Worm (Caenorhabditis elegans) whole organism, young adult: Measurements from ENCODE around the gene Y50D4C.6.

ENCODE experiments used
- B0035.1 ChIP-seq: sonication (generic microtip); optimal IDR thresholded peaks from 2 replicates; lab custom pipeline; 2016; ENCODE audit warnings: missing genetic modification characterization, mild to moderate bottlenecking, missing compliant biosample characterization, missing genotype, missing genetic modification reagents
- B0336.3 ChIP-seq: fragments of 200-800 bp; sonication (Bioruptor generic); IDR thresholded peaks from 2 replicates; pipeline ENCODE4 v1.3.6; 2022; ENCODE audit warnings: missing genetic modification characterization, missing compliant biosample characterization
- C17E4.6 ChIP-seq: fragments of 200-800 bp; sonication (Bioruptor generic); IDR thresholded peaks from 2 replicates; pipeline ENCODE4 v1.3.6; 2022; ENCODE audit warnings: missing genetic modification reagents, missing genetic modification characterization, missing compliant biosample characterization
- D2030.7 ChIP-seq: fragments of 200-800 bp; sonication (Bioruptor generic); IDR thresholded peaks from 2 replicates; pipeline ENCODE4 v1.3.6; 2022; ENCODE audit warnings: missing genetic modification reagents, missing genetic modification characterization, missing compliant biosample characterization
- F39B2.1 ChIP-seq: fragments of 200-800 bp; sonication (Bioruptor generic); IDR thresholded peaks from 2 replicates; pipeline ENCODE4 v1.3.6; 2022; ENCODE audit warnings: missing genetic modification reagents, missing genetic modification characterization, missing compliant biosample characterization
- F49E8.2 ChIP-seq: sonication (generic microtip); optimal IDR thresholded peaks from 3 replicates; lab custom pipeline; 2017; ENCODE audit warnings: missing genetic modification characterization, mild to moderate bottlenecking, missing compliant biosample characterization, antibody characterized with exemption, moderate library complexity; ENCODE audit not compliant: insufficient read depth
- F52B5.7 ChIP-seq: sonication (generic microtip); optimal IDR thresholded peaks from 2 replicates; lab custom pipeline; 2016; ENCODE audit warnings: mild to moderate bottlenecking, missing genetic modification characterization, missing compliant biosample characterization
- K12H6.12 ChIP-seq: fragments of 200-800 bp; sonication (Bioruptor generic); optimal IDR thresholded peaks from 2 replicates; lab custom pipeline; 2018; ENCODE audit warnings: mild to moderate bottlenecking, missing genetic modification characterization, missing compliant biosample characterization
- T26A5.8 ChIP-seq: sonication (generic microtip); optimal IDR thresholded peaks from 2 replicates; lab custom pipeline; 2016; ENCODE audit warnings: missing genetic modification characterization, missing compliant biosample characterization
- Y53F4B.3 ChIP-seq: fragments of 200-800 bp; sonication (Bioruptor generic); IDR thresholded peaks from 2 replicates; pipeline ENCODE4 v1.3.6; 2022; ENCODE audit warnings: missing genetic modification reagents, missing genetic modification characterization, missing compliant biosample characterization
- akir-1 ChIP-seq: fragments of 200-800 bp; sonication (Bioruptor generic); optimal IDR thresholded peaks from 2 replicates; lab custom pipeline; 2018; ENCODE audit warnings: mild to moderate bottlenecking, missing genetic modification characterization, moderate library complexity, missing compliant biosample characterization
- attf-6 ChIP-seq: fragments of 200-800 bp; sonication (Bioruptor generic); IDR thresholded peaks from 2 replicates; pipeline ENCODE4 v1.3.6; 2022; ENCODE audit warnings: missing genetic modification reagents, missing genetic modification characterization, missing compliant biosample characterization
- bed-2 ChIP-seq: fragments of 200-800 bp; sonication (Bioruptor generic); IDR thresholded peaks from 2 replicates; pipeline ENCODE4 v1.3.6; 2022; ENCODE audit warnings: missing genetic modification reagents, missing genetic modification characterization, missing compliant biosample characterization
- ccch-3 ChIP-seq: fragments of 200-800 bp; sonication (Bioruptor generic); optimal IDR thresholded peaks from 2 replicates; lab custom pipeline; 2018; ENCODE audit warnings: mild to moderate bottlenecking, missing genetic modification characterization, missing compliant biosample characterization
- cebp-2 ChIP-seq: fragments of 200-800 bp; sonication (Bioruptor generic); IDR thresholded peaks from 2 replicates; pipeline ENCODE4 v1.3.6; 2022; ENCODE audit warnings: missing genetic modification characterization, missing compliant biosample characterization
- ceh-100 ChIP-seq: fragments of 200-800 bp; sonication (Bioruptor generic); IDR thresholded peaks from 2 replicates; pipeline ENCODE4 v1.3.6; 2022; ENCODE audit warnings: missing genetic modification reagents, missing genetic modification characterization, missing compliant biosample characterization
- ceh-40 ChIP-seq: fragments of 200-800 bp; sonication (Bioruptor generic); IDR thresholded peaks from 2 replicates; pipeline ENCODE4 v1.3.6; 2022; ENCODE audit warnings: missing genetic modification characterization, missing compliant biosample characterization
- die-1 ChIP-seq: sonication (generic microtip); optimal IDR thresholded peaks from 2 replicates; lab custom pipeline; 2016; ENCODE audit warnings: missing genotype, mild to moderate bottlenecking, missing genetic modification characterization, missing compliant biosample characterization
- egrh-3 ChIP-seq: fragments of 200-800 bp; sonication (Bioruptor generic); IDR thresholded peaks from 2 replicates; pipeline ENCODE4 v1.3.6; 2022; ENCODE audit warnings: missing genetic modification reagents, missing genetic modification characterization, missing compliant biosample characterization
- ekl-4 ChIP-seq: fragments of 200-800 bp; sonication (Bioruptor generic); IDR thresholded peaks from 2 replicates; pipeline ENCODE4 v1.3.6; 2022; ENCODE audit warnings: missing genetic modification reagents, missing genetic modification characterization, missing compliant biosample characterization
- gei-17 ChIP-seq: fragments of 200-800 bp; sonication (Bioruptor generic); optimal IDR thresholded peaks from 2 replicates; lab custom pipeline; 2018; ENCODE audit warnings: mild to moderate bottlenecking, missing genetic modification characterization, missing compliant biosample characterization
- hsf-1 ChIP-seq: fragments of 200-800 bp; sonication (Bioruptor generic); IDR thresholded peaks from 2 replicates; pipeline ENCODE4 v1.3.6; 2022; ENCODE audit warnings: missing genetic modification reagents, missing genetic modification characterization, missing compliant biosample characterization
- lin-54 ChIP-seq: fragments of 200-800 bp; sonication (Bioruptor generic); optimal IDR thresholded peaks from 2 replicates; lab custom pipeline; 2018; ENCODE audit warnings: mild to moderate bottlenecking, missing genetic modification characterization, missing compliant biosample characterization
- lsl-1 ChIP-seq: fragments of 200-800 bp; sonication (Bioruptor generic); optimal IDR thresholded peaks from 2 replicates; lab custom pipeline; 2018; ENCODE audit warnings: mild to moderate bottlenecking, missing genetic modification characterization, moderate library complexity, missing compliant biosample characterization
- madf-8 ChIP-seq: fragments of 200-800 bp; sonication (Bioruptor generic); conservative IDR thresholded peaks from 2 replicates; pipeline ENCODE4 v1.3.6; 2022; ENCODE audit warnings: missing genetic modification reagents, missing genetic modification characterization, missing compliant biosample characterization
- mel-28 ChIP-seq: sonication (generic microtip); optimal IDR thresholded peaks from 2 replicates; lab custom pipeline; 2016; ENCODE audit warnings: borderline replicate concordance, mild to moderate bottlenecking, missing genetic modification characterization, missing compliant biosample characterization
- mes-4 ChIP-seq: sonication (generic microtip); optimal IDR thresholded peaks from 2 replicates; lab custom pipeline; 2016; ENCODE audit warnings: missing genotype, missing genetic modification characterization, missing compliant biosample characterization
- nfya-2 ChIP-seq: fragments of 200-800 bp; sonication (Bioruptor generic); IDR thresholded peaks from 2 replicates; pipeline ENCODE4 v1.3.6; 2022; ENCODE audit warnings: missing genetic modification reagents, missing genetic modification characterization, missing compliant biosample characterization
- nfyb-1 ChIP-seq: fragments of 200-800 bp; sonication (Bioruptor generic); IDR thresholded peaks from 2 replicates; pipeline ENCODE4 v1.3.6; 2022; ENCODE audit warnings: missing genetic modification reagents, missing genetic modification characterization, missing compliant biosample characterization
- nhr-120 ChIP-seq: fragments of 200-800 bp; sonication (Bioruptor generic); IDR thresholded peaks from 2 replicates; pipeline ENCODE4 v1.3.6; 2022; ENCODE audit warnings: missing genetic modification characterization, missing compliant biosample characterization
- rcor-1 ChIP-seq: fragments of 200-800 bp; sonication (Bioruptor generic); IDR thresholded peaks from 2 replicates; pipeline ENCODE4 v1.3.6; 2022; ENCODE audit warnings: missing genetic modification reagents, missing genetic modification characterization, missing compliant biosample characterization
- repo-1 ChIP-seq: sonication (generic microtip); optimal IDR thresholded peaks from 2 replicates; lab custom pipeline; 2017; ENCODE audit warnings: mild to moderate bottlenecking, missing genetic modification characterization, missing compliant biosample characterization
- rpc-1 ChIP-seq, 2 experiments: fragments of 150-350 bp in 1 of 2; sonication (generic microtip) in 1 of 2; optimal IDR thresholded peaks; 2 replicates each; lab custom pipeline; 2014 to 2018; ENCODE audit warnings: missing biosample characterization in 1 of 2, missing genetic modification characterization in 1 of 2, missing genetic modification reagents in 1 of 2, missing genotype in 1 of 2
- snpc-1.3 ChIP-seq: sonication (generic microtip); optimal IDR thresholded peaks from 2 replicates; lab custom pipeline; 2017; ENCODE audit warnings: missing genetic modification characterization, mild to moderate bottlenecking, missing compliant biosample characterization, antibody characterized with exemption, moderate library complexity, missing genotype, missing genetic modification reagents; ENCODE audit not compliant: insufficient read depth
- tbp1 ChIP-seq: fragments of 200-800 bp; sonication (Bioruptor generic); optimal IDR thresholded peaks from 2 replicates; lab custom pipeline; 2018; ENCODE audit warnings: mild to moderate bottlenecking, missing genetic modification characterization, missing compliant biosample characterization
- zfh-2 ChIP-seq: fragments of 200-800 bp; sonication (Bioruptor generic); conservative IDR thresholded peaks from 2 replicates; pipeline ENCODE4 v1.3.6; 2022; ENCODE audit warnings: missing genetic modification reagents, missing genetic modification characterization, missing compliant biosample characterization
- ztf-22 ChIP-seq: fragments of 200-800 bp; sonication (Bioruptor generic); optimal IDR thresholded peaks from 2 replicates; lab custom pipeline; 2018; ENCODE audit warnings: mild to moderate bottlenecking, missing genetic modification characterization, moderate library complexity, missing compliant biosample characterization

The Y50D4C.6 gene

ce11 chrV:949084-949483 is 576 bp downstream of the Y50D4C.6 start:
- TF ChIP-seq cebp-2 (GFP tag; lab: Robert Waterston, UW) (no peak), B0336.3 (GFP tag; lab: Robert Waterston, UW) (no peak), hsf-1 (GFP tag; lab: Robert Waterston, UW) (no peak), nhr-120 (GFP tag; lab: Robert Waterston, UW) (no peak), tbp1 (no peak), F52B5.7 (tag; lab: Kevin White, UChicago) (no peak), snpc-1.3 (no peak), nfyb-1 (GFP tag; lab: Robert Waterston, UW) (no peak), D2030.7 (no peak), gei-17 (no peak), ztf-22 (GFP tag; lab: Kevin White, UChicago) (no peak), akir-1 (GFP tag; lab: Kevin White, UChicago) (no peak), rpc-1 (optimal IDR thresholded peaks at IDR 0.05; lab: Kevin White, UChicago) (no peak), rpc-1 (tag; optimal IDR thresholded peaks at IDR 0.05; lab: Kevin White, UChicago) (no peak), ceh-100 (no peak), rcor-1 (no peak)

ce11 chrV:945828-946227 is 3.8 kb downstream of the Y50D4C.6 start:
- TF ChIP-seq B0035.1 (tag; lab: Kevin White, UChicago) (no peak), nfyb-1 (GFP tag; lab: Robert Waterston, UW) (peak; percentile 58; the same call in 1 of the 2 replicates)

- no peak for TF ChIP-seq repo-1 (tag; lab: Kevin White, UChicago)
- no peak for TF ChIP-seq die-1 (tag; lab: Kevin White, UChicago)
- no peak for TF ChIP-seq tbp1
- TF ChIP-seq F49E8.2 (tag; lab: Kevin White, UChicago), result no peak
- TF ChIP-seq mel-28 (tag; lab: Kevin White, UChicago), result no peak
- TF ChIP-seq lsl-1 (GFP tag; lab: Kevin White, UChicago), result no peak
- TF ChIP-seq T26A5.8, result no peak
Measured at ce11 chrV:945144-945543, 4.5 kb downstream of the Y50D4C.6 start, which contains the start of gene Y50D4C.3. TSS of gene Y50D4C.3 (minus strand) at chrV:945244.

ce11 chrV:942556-942955 is 7.1 kb downstream of the Y50D4C.6 start:
- TF ChIP-seq egrh-3 (GFP tag; lab: Robert Waterston, UW), result peak; percentile 69; the same call in 1 of the 2 replicates
- no peak for TF ChIP-seq ccch-3
- peak; percentile 91 for TF ChIP-seq zfh-2 (GFP tag; lab: Robert Waterston, UW)
- TF ChIP-seq K12H6.12 (tag; lab: Kevin White, UChicago), result no peak
- TF ChIP-seq bed-2 (GFP tag; lab: Robert Waterston, UW), result no peak
- TF ChIP-seq nfya-2 (GFP tag; lab: Robert Waterston, UW), result no peak
- no peak for TF ChIP-seq F39B2.1 (GFP tag; lab: Robert Waterston, UW)
- no peak for TF ChIP-seq Y53F4B.3 (GFP tag; lab: Robert Waterston, UW)
- TF ChIP-seq attf-6 (GFP tag; lab: Robert Waterston, UW), result no peak
- TF ChIP-seq mes-4 (tag; lab: Kevin White, UChicago), result no peak
- TF ChIP-seq die-1 (tag; lab: Kevin White, UChicago), result no peak
- TF ChIP-seq lin-54 (GFP tag; lab: Kevin White, UChicago), result no peak
- TF ChIP-seq mel-28 (tag; lab: Kevin White, UChicago), result no peak
- TF ChIP-seq madf-8 (GFP tag; lab: Robert Waterston, UW), result 0 out of 2 replicates have a peak, but pooled peaks have one; percentile 11
- TF ChIP-seq ceh-40, result no peak
- no peak for TF ChIP-seq C17E4.6 (GFP tag; lab: Robert Waterston, UW)
- TF ChIP-seq ekl-4 (GFP tag; lab: Robert Waterston, UW), result no peak
- TF ChIP-seq, all 124 proteins: peak for 3
